Fruit fly (Drosophila melanogaster) whole organism, adult: ENCODE measurements around the gene Surf4.
A peak's percentile ranks its signal among the peaks of the same experiment; 100 is the strongest.

Source experiments
- CG11617 ChIP-seq: fragments of 200-800 bp; sonication (Bioruptor generic); optimal IDR thresholded peaks from 2 replicates; lab custom pipeline; 2017; ENCODE audit warnings: mild to moderate bottlenecking, missing biosample characterization, missing genetic modification reagents, missing genetic modification characterization
- CG12768 ChIP-seq: fragments of 200-800 bp; sonication (Bioruptor generic); optimal IDR thresholded peaks from 2 replicates; lab custom pipeline; 2017; ENCODE audit warnings: missing biosample characterization, missing genetic modification characterization, mild to moderate bottlenecking, moderate library complexity, missing genetic modification reagents
- CG33017 ChIP-seq: fragments of 200-800 bp; sonication (Bioruptor generic); optimal IDR thresholded peaks from 2 replicates; lab custom pipeline; 2018; ENCODE audit warnings: missing biosample characterization, mild to moderate bottlenecking, missing genetic modification characterization, moderate library complexity
- CG5204 ChIP-seq: fragments of 200-800 bp; sonication (Bioruptor generic); optimal IDR thresholded peaks from 2 replicates; lab custom pipeline; 2016; ENCODE audit warnings: missing biosample characterization, missing genetic modification characterization
- CG7045 ChIP-seq: fragments of 200-800 bp; sonication (Bioruptor generic); optimal IDR thresholded peaks from 2 replicates; lab custom pipeline; 2017; ENCODE audit warnings: missing biosample characterization, mild to moderate bottlenecking, missing genetic modification characterization
- Clk ChIP-seq: fragments of 200-800 bp; sonication (Bioruptor generic); optimal IDR thresholded peaks from 2 replicates; lab custom pipeline; 2017; ENCODE audit warnings: missing biosample characterization, missing genetic modification characterization
- cic ChIP-seq: fragments of 200-800 bp; sonication (Bioruptor generic); optimal IDR thresholded peaks from 2 replicates; lab custom pipeline; 2017; ENCODE audit warnings: missing biosample characterization, mild to moderate bottlenecking, missing genetic modification characterization, moderate library complexity
- cnc ChIP-seq, 2 experiments: fragments of >200 bp; optimal IDR thresholded peaks; 2 replicates each; lab custom pipeline; 2017
- kay ChIP-seq: fragments of 200-800 bp; sonication (Bioruptor generic); peaks from one replicate; lab custom pipeline; 2016; ENCODE audit warnings: missing biosample characterization, missing genetic modification characterization, borderline replicate concordance
- ovo ChIP-seq: fragments of 200-800 bp; sonication (Bioruptor generic); optimal IDR thresholded peaks from 2 replicates; lab custom pipeline; 2016; ENCODE audit warnings: missing biosample characterization, missing genetic modification characterization

DNA sequence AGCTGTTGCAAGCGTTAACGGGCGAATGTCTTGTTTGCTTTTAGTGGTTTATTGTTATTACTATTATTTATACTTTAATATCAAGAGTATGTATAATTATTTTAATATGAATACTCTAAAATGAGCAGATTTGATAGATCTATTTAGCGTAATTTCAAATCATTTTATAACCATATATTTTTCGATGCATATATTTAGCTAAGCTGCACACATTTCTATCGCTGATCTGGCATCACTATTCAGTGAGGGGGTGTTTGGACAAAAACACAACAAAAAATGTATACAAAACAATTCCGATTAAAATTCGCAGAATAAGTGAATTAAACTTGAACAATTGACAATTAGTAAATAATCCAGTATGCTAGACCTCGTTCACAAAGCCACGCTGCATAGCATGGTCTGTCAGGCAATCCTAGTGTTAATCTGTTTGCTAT lies 5.0 kb upstream of the Surf4 start, which contains the start of the genes Trs33 and Tmtc4:
- TF ChIP-seq CG12768 (GFP tag; lab: Kevin White, UChicago) = peak; percentile 30
- TF ChIP-seq CG33017 (tag; lab: Kevin White, UChicago) = peak; percentile 38
- no peak for TF ChIP-seq kay (GFP tag; lab: Kevin White, UChicago)
- TF ChIP-seq CG7045 (GFP tag; lab: Kevin White, UChicago) = no peak
- TF ChIP-seq cic (GFP tag; lab: Kevin White, UChicago) = peak; percentile 27
- TF ChIP-seq cnc (optimal IDR thresholded peaks at IDR 0.05; lab: Kevin White, UChicago) = no peak
- TF ChIP-seq Clk = no peak
- TF ChIP-seq CG11617 (GFP tag; lab: Kevin White, UChicago) = peak; percentile 72
- no peak for TF ChIP-seq ovo (GFP tag; lab: Kevin White, UChicago)
- no peak for TF ChIP-seq CG5204
